Fruit fly (Drosophila melanogaster): ENCODE results near the gene CG32263.
A peak's percentile ranks its signal among the peaks of the same experiment; 100 is the strongest.

The CG32263 gene

DNA sequence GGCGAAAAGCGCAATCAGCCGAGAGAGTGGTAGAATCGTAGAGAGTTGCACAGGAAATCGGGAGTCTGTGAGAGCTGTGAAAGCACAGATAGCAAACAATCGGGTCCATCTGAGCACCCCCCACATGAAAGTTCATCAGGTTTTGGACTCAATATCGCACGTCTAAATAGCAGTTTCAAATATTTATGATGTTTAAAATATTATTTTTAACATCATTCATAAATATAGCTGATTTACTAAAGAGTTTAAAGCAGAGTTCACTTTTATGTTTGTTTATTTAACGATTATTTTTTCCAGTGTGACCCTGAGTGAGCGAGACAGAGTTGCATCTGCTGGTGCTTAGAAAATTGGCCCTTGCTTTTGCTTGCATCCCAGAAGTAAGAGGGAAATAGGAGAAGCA, 9.6 kb downstream of the CG32263 start (continued):
- peak; percentile 4 for TF ChIP-seq CG6765 (GFP tag; optimal IDR thresholded peaks at IDR 0.05)
- TF ChIP-seq prd (optimal IDR thresholded peaks at IDR 0.05): no peak
- peak; percentile 23; the same call in 1 of the 3 replicates for TF ChIP-seq prd (GFP tag; IDR thresholded peaks at IDR 0.05)
- no peak for TF ChIP-seq otp (GFP tag; IDR thresholded peaks at IDR 0.05)
- peak; percentile 55 for TF ChIP-seq CG12769 (tag; optimal IDR thresholded peaks at IDR 0.05)
- no peak for TF ChIP-seq CG11456 (GFP tag; IDR thresholded peaks at IDR 0.05)
- no peak for TF ChIP-seq HLH4C (GFP tag; IDR thresholded peaks at IDR 0.05; ENCODE audit: partially characterized antibody)
- no peak for TF ChIP-seq danr (GFP tag; IDR thresholded peaks at IDR 0.05)

DNA sequence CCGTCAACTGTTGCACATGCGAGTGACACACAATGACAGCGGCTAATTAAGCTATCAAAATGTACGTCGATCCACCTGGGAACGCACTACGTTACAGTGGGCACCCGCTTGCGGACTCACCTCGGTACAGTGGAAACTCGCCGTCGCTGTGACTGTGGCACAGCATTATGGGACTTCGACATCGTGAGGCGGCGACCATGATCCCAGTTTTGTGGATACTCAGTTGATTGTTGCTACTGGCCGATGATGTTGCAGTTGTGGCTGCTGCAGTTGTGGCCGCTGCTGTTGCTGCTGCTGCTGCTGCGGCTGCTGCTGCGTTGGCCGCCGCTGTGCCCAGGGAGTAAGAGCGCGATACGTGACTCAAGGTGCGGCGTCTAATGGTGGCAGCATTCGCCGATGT, 11.1 kb downstream of the CG32263 start:
- TF ChIP-seq grau (tag; optimal IDR thresholded peaks at IDR 0.05): peak; percentile 16
- TF ChIP-seq row (GFP tag; IDR thresholded peaks at IDR 0.05): peak; percentile 9; the same call in 1 of the 3 replicates
- no peak for TF ChIP-seq CG3838 (GFP tag; optimal IDR thresholded peaks at IDR 0.05)
- TF ChIP-seq Doc2 (GFP tag; IDR thresholded peaks at IDR 0.05): no peak
- no peak for TF ChIP-seq CG14965 (GFP tag; optimal IDR thresholded peaks at IDR 0.05; ENCODE audit: borderline replicate concordance)
- TF ChIP-seq Drgx (GFP tag; IDR thresholded peaks at IDR 0.05): peak; percentile 47; the same call in 1 of the 2 replicates
- TF ChIP-seq crp (GFP tag; optimal IDR thresholded peaks at IDR 0.05): no peak
- TF ChIP-seq E2f1 (GFP tag; IDR thresholded peaks at IDR 0.05): no peak

- TF ChIP-seq CG6689 (GFP tag; IDR thresholded peaks at IDR 0.05) (peak; percentile 34), hkb (optimal IDR thresholded peaks at IDR 0.05) (no peak), hkb (GFP tag; IDR thresholded peaks at IDR 0.05) (0 out of 2 replicates have a peak, but pooled peaks have one; percentile 19), pan (optimal IDR thresholded peaks at IDR 0.05) (no peak), pan (GFP tag; optimal IDR thresholded peaks at IDR 0.05 in 1 of 2, IDR thresholded peaks at IDR 0.05 in 1 of 2) (peak in 1 of 2 experiments; percentile 28), Fer1 (GFP tag; optimal IDR thresholded peaks at IDR 0.05) (peak; percentile 33), grau (tag; optimal IDR thresholded peaks at IDR 0.05) (peak; percentile 11), cwo (GFP tag; optimal IDR thresholded peaks at IDR 0.05) (no peak), PHDP (tag; optimal IDR thresholded peaks at IDR 0.05) (peak; percentile 29), Rfx (GFP tag; IDR thresholded peaks at IDR 0.05) (peak; percentile 15; the same call in 1 of the 2 replicates), chif (GFP tag; optimal IDR thresholded peaks at IDR 0.05) (no peak), unpg (GFP tag; optimal IDR thresholded peaks at IDR 0.05) (peak; percentile 35), Ravus (GFP tag; IDR thresholded peaks at IDR 0.05) (no peak), CG12769 (tag; optimal IDR thresholded peaks at IDR 0.05) (no peak), Hmr (GFP tag; optimal IDR thresholded peaks at IDR 0.05) (peak; percentile 35), CG31441 (GFP tag; IDR thresholded peaks at IDR 0.05) (0 out of 2 replicates have a peak, but pooled peaks have one; percentile 9), CG17328 (GFP tag; IDR thresholded peaks at IDR 0.05) (peak; percentile 41; the same call in 1 of the 2 replicates), Sox100B (GFP tag; optimal IDR thresholded peaks at IDR 0.05) (no peak), croc (GFP tag; conservative IDR thresholded peaks at IDR 0.05) (no peak), otp (GFP tag; IDR thresholded peaks at IDR 0.05) (no peak), oc (tag; optimal IDR thresholded peaks at IDR 0.05) (no peak), row (GFP tag; IDR thresholded peaks at IDR 0.05) (peak; percentile 30; the same call in 1 of the 3 replicates), D19A (tag; optimal IDR thresholded peaks at IDR 0.05) (peak; percentile 27), Jarid2 (GFP tag; optimal IDR thresholded peaks at IDR 0.05) (no peak), CG11504 (tag; optimal IDR thresholded peaks at IDR 0.05) (peak; percentile 44), CG7786 (GFP tag; optimal IDR thresholded peaks at IDR 0.05) (no peak), Rx (GFP tag; IDR thresholded peaks at IDR 0.05) (0 out of 2 replicates have a peak, but pooled peaks have one; percentile 5), scrt (GFP tag; optimal IDR thresholded peaks at IDR 0.05) (no peak), Sox102F (GFP tag; optimal IDR thresholded peaks at IDR 0.05) (peak; percentile 42), da (GFP tag; optimal IDR thresholded peaks at IDR 0.05) (no peak), jigr1 (GFP tag; IDR thresholded peaks at IDR 0.05) (no peak), repo (GFP tag; optimal IDR thresholded peaks at IDR 0.05) (no peak), Ada2b (GFP tag; IDR thresholded peaks at IDR 0.05) (0 out of 2 replicates have a peak, but pooled peaks have one; percentile 37), Meics (GFP tag; optimal IDR thresholded peaks at IDR 0.05) (no peak), NC2α (GFP tag; optimal IDR thresholded peaks at IDR 0.05) (no peak), lab (GFP tag; optimal IDR thresholded peaks at IDR 0.05) (no peak)
These were observed 12.4 kb downstream of the CG32263 start for dm6 chr3L:3798488-3798887.

All from whole organism, embryonic.